Worm (Caenorhabditis elegans) whole organism, L1 larva: ENCODE results near the gene F18C5.5.

Source experiments
- C04F5.9 ChIP-seq: sonication (generic microtip); optimal IDR thresholded peaks from 2 replicates; lab custom pipeline; 2016; ENCODE audit warnings: missing genetic modification characterization, missing compliant biosample characterization
- F16B12.6 ChIP-seq: fragments of 150-350 bp; optimal IDR thresholded peaks from 2 replicates; lab custom pipeline; 2014; ENCODE audit warnings: missing biosample characterization, missing genetic modification characterization
- Y116A8C.19 ChIP-seq: sonication (generic microtip); optimal IDR thresholded peaks from 2 replicates; lab custom pipeline; 2016; ENCODE audit warnings: missing compliant biosample characterization, missing genetic modification characterization, borderline replicate concordance
- aly-2 ChIP-seq: fragments of 150-350 bp; optimal IDR thresholded peaks from 2 replicates; lab custom pipeline; 2014; ENCODE audit warnings: missing biosample characterization, missing genetic modification characterization
- ama-1 ChIP-seq: fragments of 150-350 bp; optimal IDR thresholded peaks from 2 replicates; lab custom pipeline; 2014
- dsc-1 ChIP-seq: sonication (generic microtip); optimal IDR thresholded peaks from 2 replicates; lab custom pipeline; 2016; ENCODE audit warnings: mild to moderate bottlenecking, missing genetic modification characterization, missing compliant biosample characterization
- hpl-2 ChIP-seq: fragments of 150-350 bp; optimal IDR thresholded peaks from 2 replicates; lab custom pipeline; 2014; ENCODE audit warnings: missing biosample characterization, missing genetic modification reagents, missing genetic modification characterization
- jun-1 ChIP-seq: fragments of 150-350 bp; optimal IDR thresholded peaks from 2 replicates; lab custom pipeline; 2014; ENCODE audit warnings: missing biosample characterization, missing genetic modification reagents, missing genetic modification characterization
- lir-3 ChIP-seq: sonication (generic microtip); optimal IDR thresholded peaks from 2 replicates; lab custom pipeline; 2016; ENCODE audit warnings: mild to moderate bottlenecking, missing genetic modification characterization, moderate library complexity, missing compliant biosample characterization; ENCODE audit not compliant: poor library complexity
- nhr-71 ChIP-seq: sonication (generic microtip); optimal IDR thresholded peaks from 2 replicates; lab custom pipeline; 2016; ENCODE audit warnings: mild to moderate bottlenecking, missing genetic modification characterization, moderate library complexity, missing compliant biosample characterization
- rnt-1 ChIP-seq: sonication (generic microtip); optimal IDR thresholded peaks from 2 replicates; lab custom pipeline; 2016; ENCODE audit warnings: mild to moderate bottlenecking, missing genetic modification characterization, moderate library complexity, missing compliant biosample characterization
- skn-1 ChIP-seq: fragments of 150-350 bp; optimal IDR thresholded peaks from 2 replicates; lab custom pipeline; 2014; ENCODE audit warnings: missing biosample characterization, missing genetic modification characterization

F18C5.5 gene

ce11 chrII:6516276-6516675 lies 50.3 kb downstream of the F18C5.5 start, which contains the start of gene C56E6.7:
C56E6.7 (plus strand) TSS chrII:6516576.
- TF ChIP-seq ama-1 (lab: Kevin White, UChicago) (no peak), dsc-1 (no peak), hpl-2 (no peak), lir-3 (tag; lab: Kevin White, UChicago) (no peak), skn-1 (tag; lab: Kevin White, UChicago) (no peak), aly-2 (tag; lab: Kevin White, UChicago) (no peak), jun-1 (tag; lab: Kevin White, UChicago) (no peak), rnt-1 (no peak), Y116A8C.19 (tag; lab: Kevin White, UChicago) (no peak), F16B12.6 (no peak), C04F5.9 (tag; lab: Kevin White, UChicago) (no peak), nhr-71 (tag; lab: Kevin White, UChicago) (no peak)
